Worm (Caenorhabditis elegans): ENCODE measurements around the gene oac-21.

Gene oac-21

DNA sequence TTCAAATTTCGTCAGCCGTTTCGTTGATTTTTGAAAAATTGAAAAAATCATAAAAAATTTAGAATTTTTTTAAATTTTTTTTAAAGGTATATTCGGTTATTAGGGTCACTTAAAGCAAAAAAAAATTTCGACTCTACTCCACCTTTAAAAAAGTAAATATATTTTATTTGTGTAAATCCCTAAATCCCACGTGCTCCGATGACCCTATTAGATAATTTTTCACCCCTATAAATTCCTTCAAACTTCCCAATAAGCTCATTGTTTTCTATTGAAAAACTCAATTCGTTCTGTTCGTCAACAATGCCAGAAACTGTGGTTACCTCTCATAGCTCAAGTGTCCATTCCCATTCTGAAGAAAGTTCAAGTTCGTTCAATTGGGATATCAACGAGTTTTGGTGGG is 23.5 kb downstream of the oac-21 start, which contains the start of gene F56D6.20:
Gene F56D6.20, plus strand, starts transcription at position 301 of the 400 bp plus-strand sequence.
- no peak for TF ChIP-seq lim-6 (tag; optimal IDR thresholded peaks at IDR 0.05)
- no peak for TF ChIP-seq madf-2 (tag; optimal IDR thresholded peaks at IDR 0.05)

DNA sequence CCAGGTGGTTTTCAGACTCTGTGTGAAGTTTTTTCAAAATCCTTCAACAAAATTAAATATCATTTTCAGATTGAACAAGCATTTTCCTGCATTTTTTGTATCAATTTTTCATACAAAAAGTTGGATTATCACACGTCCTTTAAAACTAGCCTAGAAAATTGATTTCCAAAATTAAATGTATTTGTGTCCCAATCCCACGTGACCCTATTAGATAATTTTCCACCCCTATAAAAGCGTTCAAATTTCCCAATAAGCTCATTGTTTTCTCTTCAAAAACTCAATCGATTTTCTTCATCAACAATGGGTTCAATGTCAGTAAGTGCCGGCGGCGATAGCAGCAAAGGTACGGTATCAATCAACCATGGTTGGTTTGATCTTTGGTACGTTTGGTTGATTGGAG is 25.4 kb downstream of the oac-21 start, which contains the start of gene F56D6.19:
Gene F56D6.19, plus strand, starts transcription at position 301 of the 400 bp plus-strand sequence.
- TF ChIP-seq fkh-10 (GFP tag; optimal IDR thresholded peaks at IDR 0.05) = no peak

DNA sequence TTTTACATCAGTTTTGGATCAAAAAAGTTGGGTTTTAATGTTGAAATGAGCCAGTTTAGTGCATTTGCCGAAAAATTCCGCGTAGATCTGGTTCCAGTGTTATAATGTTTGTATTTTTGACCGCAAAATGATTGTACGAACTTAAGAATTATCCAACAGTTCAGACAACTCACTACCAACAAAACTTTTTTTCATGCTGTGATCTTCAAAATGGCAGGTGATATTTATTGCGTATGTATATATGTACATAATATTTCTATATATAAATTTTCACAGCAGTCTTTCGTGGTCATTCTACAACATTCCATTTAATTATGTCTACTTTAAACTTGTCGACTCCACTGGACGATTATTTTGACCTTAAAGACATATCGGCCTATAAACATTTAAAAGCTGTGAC is 26.2 kb downstream of the oac-21 start, which contains the start of gene srz-20:
Gene srz-20, plus strand, starts transcription at position 301 of the 400 bp plus-strand sequence.
- TF ChIP-seq ref-2 (tag; optimal IDR thresholded peaks at IDR 0.05) (no peak), npax-4 (tag; optimal IDR thresholded peaks at IDR 0.05) (no peak), sox-2 (GFP tag; IDR thresholded peaks at IDR 0.05) (no peak), pros-1 (tag; optimal IDR thresholded peaks at IDR 0.05) (no peak), che-1 (tag; optimal IDR thresholded peaks at IDR 0.05) (no peak), ttx-3 (tag; optimal IDR thresholded peaks at IDR 0.05) (no peak), ceh-19 (GFP tag; optimal IDR thresholded peaks at IDR 0.05) (no peak), gmeb-2 (tag; optimal IDR thresholded peaks at IDR 0.05) (no peak), hlh-8 (tag; optimal IDR thresholded peaks at IDR 0.05) (no peak), hlh-30 (tag; optimal IDR thresholded peaks at IDR 0.05; ENCODE audit: insufficient read depth) (no peak), nhr-11 (tag; optimal IDR thresholded peaks at IDR 0.05) (no peak), ama-1 (optimal IDR thresholded peaks at IDR 0.05) (no peak), hlh-13 (GFP tag; optimal IDR thresholded peaks at IDR 0.05) (no peak), T23F11.4 (GFP tag; optimal IDR thresholded peaks at IDR 0.05) (no peak), sox-4 (tag; optimal IDR thresholded peaks at IDR 0.05) (no peak)

- no peak for TF ChIP-seq ztf-16 (tag; optimal IDR thresholded peaks at IDR 0.05)
- TF ChIP-seq nhr-11 (tag; optimal IDR thresholded peaks at IDR 0.05) = no peak
- TF ChIP-seq odd-2 (tag; optimal IDR thresholded peaks at IDR 0.05) = no peak
- no peak for TF ChIP-seq ceh-9 (tag; optimal IDR thresholded peaks at IDR 0.05)
- no peak for TF ChIP-seq hlh-15 (tag; optimal IDR thresholded peaks at IDR 0.05)
- TF ChIP-seq nfya-1 (tag; optimal IDR thresholded peaks at IDR 0.05) = no peak
- TF ChIP-seq dmd-4 (tag; optimal IDR thresholded peaks at IDR 0.05; ENCODE audit: borderline replicate concordance) = no peak
- TF ChIP-seq K02D7.2 (tag; optimal IDR thresholded peaks at IDR 0.05) = no peak
- no peak for TF ChIP-seq C38D4.7 (GFP tag; optimal IDR thresholded peaks at IDR 0.05)
- TF ChIP-seq rnt-1 (tag; optimal IDR thresholded peaks at IDR 0.05) = no peak
- no peak for TF ChIP-seq elt-2 (tag; optimal IDR thresholded peaks at IDR 0.05)
- no peak for TF ChIP-seq Y22D7AL.16 (tag; optimal IDR thresholded peaks at IDR 0.05)
- no peak for TF ChIP-seq ceh-6 (GFP tag; optimal IDR thresholded peaks at IDR 0.05)
- TF ChIP-seq syd-9 (tag; optimal IDR thresholded peaks at IDR 0.05) = no peak
- TF ChIP-seq sdc-2 (tag; optimal IDR thresholded peaks at IDR 0.05) = no peak
- no peak for TF ChIP-seq ama-1 (optimal IDR thresholded peaks at IDR 0.05)
- TF ChIP-seq ceh-24 (tag; optimal IDR thresholded peaks at IDR 0.05) = no peak
- TF ChIP-seq lim-6 (tag; optimal IDR thresholded peaks at IDR 0.05) = no peak
- TF ChIP-seq lin-11 (tag; optimal IDR thresholded peaks at IDR 0.05) = no peak
- TF ChIP-seq K09A11.1 (tag; optimal IDR thresholded peaks at IDR 0.05; ENCODE audit: insufficient read depth) = no peak
Measured at ce11 chrIV:3917405-3917804, 28.3 kb downstream of the oac-21 start, which contains the start of gene F56D6.14. Gene F56D6.14, plus strand, starts transcription at chrIV:3917705.

- TF ChIP-seq ttx-3 (tag; optimal IDR thresholded peaks at IDR 0.05) (no peak), tbx-2 (tag; optimal IDR thresholded peaks at IDR 0.05) (no peak), unc-55 (GFP tag; optimal IDR thresholded peaks at IDR 0.05) (no peak), pag-3 (tag; optimal IDR thresholded peaks at IDR 0.05; ENCODE audit: borderline replicate concordance) (no peak), ceh-19 (GFP tag; optimal IDR thresholded peaks at IDR 0.05) (no peak), che-1 (tag; optimal IDR thresholded peaks at IDR 0.05) (no peak), mec-3 (tag; optimal IDR thresholded peaks at IDR 0.05; ENCODE audit: borderline replicate concordance) (no peak), pha-4 (tag; optimal IDR thresholded peaks at IDR 0.05) (no peak), eyg-1 (tag; optimal IDR thresholded peaks at IDR 0.05) (no peak), hlh-8 (tag; optimal IDR thresholded peaks at IDR 0.05) (no peak), ztf-16 (tag; optimal IDR thresholded peaks at IDR 0.05) (no peak), madf-2 (tag; optimal IDR thresholded peaks at IDR 0.05) (no peak), hlh-15 (tag; optimal IDR thresholded peaks at IDR 0.05) (no peak), dmd-4 (tag; optimal IDR thresholded peaks at IDR 0.05; ENCODE audit: borderline replicate concordance) (no peak), pat-9 (tag; optimal IDR thresholded peaks at IDR 0.05) (no peak), K02D7.2 (tag; optimal IDR thresholded peaks at IDR 0.05) (no peak), C08G9.2 (tag; optimal IDR thresholded peaks at IDR 0.05) (no peak)
Measured at ce11 chrIV:3918160-3918559, 29.1 kb downstream of the oac-21 start, which contains the start of gene F56D6.23. Gene F56D6.23, plus strand, starts transcription at chrIV:3918460.
